Fruit fly (Drosophila melanogaster): Measurements from ENCODE around the gene Torsin.
A peak's percentile ranks its signal among the peaks of the same experiment; 100 is the strongest.

DNA sequence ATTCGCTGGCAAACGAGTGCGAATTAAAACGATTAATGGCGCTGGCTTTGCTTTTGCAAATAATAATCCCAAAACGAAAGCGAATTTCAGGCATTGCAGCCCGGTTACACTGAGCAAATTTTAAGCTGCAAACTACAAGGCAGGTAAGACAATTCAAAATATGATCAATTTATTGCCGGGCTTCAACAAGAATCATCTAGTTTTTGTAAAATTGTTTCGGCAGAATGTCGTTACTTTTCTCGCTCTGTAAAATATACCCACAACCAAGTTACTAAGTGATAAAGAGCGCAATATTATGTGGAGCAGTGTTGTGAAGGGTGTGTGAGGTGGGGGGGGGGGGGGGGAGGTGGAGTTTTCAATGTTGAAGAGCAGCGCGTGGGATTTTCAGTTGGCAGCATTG lies 34.9 kb downstream of the Torsin start:
- TF ChIP-seq woc (GFP tag; optimal IDR thresholded peaks at IDR 0.05): no peak
- no peak for TF ChIP-seq usp (GFP tag; optimal IDR thresholded peaks at IDR 0.05)
- peak; percentile 34 for TF ChIP-seq h (GFP tag; optimal IDR thresholded peaks at IDR 0.05)
- TF ChIP-seq lola (GFP tag; optimal IDR thresholded peaks at IDR 0.05): no peak
- no peak for TF ChIP-seq Vsx2 (GFP tag; optimal IDR thresholded peaks at IDR 0.05; ENCODE audit: partially characterized antibody)
- TF ChIP-seq Sp1 (GFP tag; optimal IDR thresholded peaks at IDR 0.05): no peak
- no peak for TF ChIP-seq Dif (GFP tag; optimal IDR thresholded peaks at IDR 0.05; ENCODE audit: partially characterized antibody)
- TF ChIP-seq Hr78 (GFP tag; optimal IDR thresholded peaks at IDR 0.05): no peak
- peak; percentile 10 for TF ChIP-seq dmrt93B (GFP tag; optimal IDR thresholded peaks at IDR 0.05)
- no peak for TF ChIP-seq br (GFP tag; optimal IDR thresholded peaks at IDR 0.05)

Measured in whole organism, wandering third instar larva.